Worm (Caenorhabditis elegans) whole organism, L1 larva: ENCODE data around the gene nhr-28.

Experiments used
- ama-1 ChIP-seq: fragments of 150-350 bp; optimal IDR thresholded peaks from 2 replicates; lab custom pipeline; 2014
- lin-35 ChIP-seq, 2 experiments: fragments of 150-350 bp; optimal IDR thresholded peaks; 2 replicates each; lab custom pipeline; 2014; ENCODE audit warnings: missing biosample characterization in 2 of 2, missing genetic modification characterization in 2 of 2, missing genetic modification reagents in 2 of 2
- lir-3 ChIP-seq: sonication (generic microtip); optimal IDR thresholded peaks from 2 replicates; lab custom pipeline; 2016; ENCODE audit warnings: mild to moderate bottlenecking, missing genetic modification characterization, moderate library complexity, missing compliant biosample characterization; ENCODE audit not compliant: poor library complexity
- lsy-2 ChIP-seq, 2 experiments: fragments of 150-350 bp; optimal IDR thresholded peaks; 2 replicates each; lab custom pipeline; 2014; ENCODE audit warnings: missing biosample characterization in 2 of 2, missing genetic modification characterization in 2 of 2
- nhr-28 ChIP-seq: fragments of 150-350 bp; optimal IDR thresholded peaks from 2 replicates; lab custom pipeline; 2014; ENCODE audit warnings: missing biosample characterization, missing genetic modification characterization
- nhr-71 ChIP-seq: sonication (generic microtip); optimal IDR thresholded peaks from 2 replicates; lab custom pipeline; 2016; ENCODE audit warnings: mild to moderate bottlenecking, missing genetic modification characterization, moderate library complexity, missing compliant biosample characterization
- nhr-77 ChIP-seq: fragments of 150-350 bp; optimal IDR thresholded peaks from 2 replicates; lab custom pipeline; 2014; ENCODE audit warnings: missing biosample characterization, missing genetic modification characterization
- nhr-90 ChIP-seq: sonication (generic microtip); optimal IDR thresholded peaks from 2 replicates; lab custom pipeline; 2016; ENCODE audit warnings: mild to moderate bottlenecking, missing genetic modification characterization, missing compliant biosample characterization; ENCODE audit not compliant: poor library complexity
- pqm-1 ChIP-seq: sonication (generic microtip); optimal IDR thresholded peaks from 3 replicates; lab custom pipeline; 2017; ENCODE audit warnings: missing biosample characterization, missing genetic modification characterization
- rnt-1 ChIP-seq: sonication (generic microtip); optimal IDR thresholded peaks from 2 replicates; lab custom pipeline; 2016; ENCODE audit warnings: mild to moderate bottlenecking, missing genetic modification characterization, moderate library complexity, missing compliant biosample characterization
- sox-4 ChIP-seq: sonication (generic microtip); optimal IDR thresholded peaks from 2 replicates; lab custom pipeline; 2016; ENCODE audit warnings: missing genetic modification characterization, missing compliant biosample characterization
- unc-98 ChIP-seq: fragments of 200-800 bp; sonication (Bioruptor generic); IDR thresholded peaks from 2 replicates; pipeline ENCODE4 v1.3.6; 2022; ENCODE audit warnings: missing genetic modification characterization, missing compliant biosample characterization
- zag-1 ChIP-seq: fragments of 150-350 bp; optimal IDR thresholded peaks from 2 replicates; lab custom pipeline; 2014; ENCODE audit warnings: missing biosample characterization, missing genetic modification characterization

- TF ChIP-seq lir-3 (no peak), zag-1 (no peak), nhr-90 (tag; lab: Kevin White, UChicago) (no peak), lsy-2 (tag; optimal IDR thresholded peaks at IDR 0.05; lab: Kevin White, UChicago) (no peak), nhr-77 (tag; lab: Kevin White, UChicago) (no peak), ama-1 (lab: Kevin White, UChicago) (no peak), nhr-71 (tag; lab: Kevin White, UChicago) (no peak), rnt-1 (no peak), lin-35 (GFP tag; optimal IDR thresholded peaks at IDR 0.05; lab: Kevin White, UChicago) (no peak), sox-4 (tag; lab: Kevin White, UChicago) (no peak), nhr-28 (tag; lab: Kevin White, UChicago) (no peak), unc-98 (GFP tag; lab: Robert Waterston, UW) (no peak), pqm-1 (tag; lab: Kevin White, UChicago) (no peak)
These were observed 46.1 kb downstream of the nhr-28 start for ce11 chrX:16400897-16401296.
